Fruit fly (Drosophila melanogaster) whole organism, embryonic: ENCODE measurements around the gene I-2.

Experiments
- Abd-B ChIP-seq: fragments of 200-800 bp; sonication (Bioruptor generic); optimal IDR thresholded peaks from 2 replicates; lab custom pipeline; 2018; ENCODE audit warnings: missing biosample characterization, mild to moderate bottlenecking, missing genetic modification characterization, moderate library complexity
- BtbVII ChIP-seq: fragments of 200-800 bp; sonication (Bioruptor generic); optimal IDR thresholded peaks from 3 replicates; lab custom pipeline; 2017; ENCODE audit warnings: missing biosample characterization, mild to moderate bottlenecking, missing genetic modification characterization
- C15 ChIP-seq: fragments of 200-800 bp; sonication (Bioruptor generic); IDR thresholded peaks from 3 replicates; pipeline ENCODE4 v1.3.6; 2022; ENCODE audit warnings: missing biosample characterization, missing genetic modification characterization
- CG14014 ChIP-seq: fragments of 200-800 bp; sonication (Bioruptor generic); IDR thresholded peaks from 2 replicates; pipeline ENCODE4 v1.3.6; 2022; ENCODE audit warnings: missing biosample characterization, missing genetic modification characterization
- CG1529 ChIP-seq: fragments of 200-800 bp; sonication (Bioruptor generic); optimal IDR thresholded peaks from 3 replicates; lab custom pipeline; 2018; ENCODE audit warnings: missing biosample characterization, missing genetic modification characterization
- CG17361 ChIP-seq: fragments of 200-800 bp; sonication (Bioruptor generic); IDR thresholded peaks from 3 replicates; pipeline ENCODE4 v1.3.6; 2022; ENCODE audit warnings: missing biosample characterization, missing genetic modification characterization
- CG2116 ChIP-seq: fragments of 200-800 bp; sonication (Bioruptor generic); optimal IDR thresholded peaks from 3 replicates; lab custom pipeline; 2018; ENCODE audit warnings: missing biosample characterization, mild to moderate bottlenecking, missing genetic modification characterization
- CG2120 ChIP-seq: fragments of 200-800 bp; sonication (Bioruptor generic); optimal IDR thresholded peaks from 3 replicates; lab custom pipeline; 2016; ENCODE audit warnings: missing biosample characterization, missing genetic modification characterization
- CG2678 ChIP-seq: fragments of 200-800 bp; sonication (Bioruptor generic); optimal IDR thresholded peaks from 3 replicates; lab custom pipeline; 2019; ENCODE audit warnings: missing biosample characterization, mild to moderate bottlenecking, missing genetic modification characterization, moderate library complexity
- CG2889 ChIP-seq: fragments of 200-800 bp; sonication (Bioruptor generic); IDR thresholded peaks from 3 replicates; pipeline ENCODE4 v1.3.6; 2022; ENCODE audit warnings: missing biosample characterization, missing genetic modification characterization
- CG30403 ChIP-seq: fragments of 200-800 bp; sonication (Bioruptor generic); optimal IDR thresholded peaks from 3 replicates; lab custom pipeline; 2016; ENCODE audit warnings: missing biosample characterization, missing genetic modification characterization
- CG31224 ChIP-seq: fragments of 200-800 bp; sonication (Bioruptor generic); IDR thresholded peaks from 2 replicates; pipeline ENCODE4 v1.3.6; 2022; ENCODE audit warnings: missing biosample characterization, missing genetic modification characterization
- CG3726 ChIP-seq: fragments of 200-800 bp; sonication (Bioruptor generic); IDR thresholded peaks from 3 replicates; pipeline ENCODE4, ENCODE4 v1.3.6; 2022; ENCODE audit warnings: missing biosample characterization, missing genetic modification characterization
- CG4404 ChIP-seq: fragments of 200-800 bp; sonication (Bioruptor generic); IDR thresholded peaks from 2 replicates; pipeline ENCODE4 v1.3.6; 2022; ENCODE audit warnings: missing biosample characterization, missing genetic modification characterization
- CG4730 ChIP-seq: fragments of 200-800 bp; sonication (Bioruptor generic); IDR thresholded peaks from 2 replicates; pipeline ENCODE4 v1.3.6; 2022; ENCODE audit warnings: missing biosample characterization, missing genetic modification characterization
- CG5953 ChIP-seq: fragments of 200-800 bp; sonication (Bioruptor generic); IDR thresholded peaks from 2 replicates; pipeline ENCODE4 v1.3.6; 2022; ENCODE audit warnings: missing biosample characterization, missing genetic modification characterization
- CG6254 ChIP-seq: fragments of 200-800 bp; sonication (Bioruptor generic); optimal IDR thresholded peaks from 3 replicates; lab custom pipeline; 2017; ENCODE audit warnings: mild to moderate bottlenecking, missing biosample characterization, missing genetic modification reagents, missing genetic modification characterization
- CG6683 ChIP-seq: fragments of 200-800 bp; sonication (Bioruptor generic); optimal IDR thresholded peaks from 2 replicates; lab custom pipeline; 2017; ENCODE audit warnings: missing biosample characterization, mild to moderate bottlenecking, missing genetic modification characterization, missing genetic modification reagents
- CG7372 ChIP-seq: fragments of 200-800 bp; sonication (Bioruptor generic); IDR thresholded peaks from 2 replicates; pipeline ENCODE4 v1.3.6; 2022; ENCODE audit warnings: missing biosample characterization, missing genetic modification characterization
- CG9932 ChIP-seq: fragments of 200-800 bp; sonication (Bioruptor generic); IDR thresholded peaks from 2 replicates; pipeline ENCODE4 v1.3.6; 2022; ENCODE audit warnings: missing biosample characterization, missing genetic modification characterization
- D19A ChIP-seq: fragments of 200-800 bp; optimal IDR thresholded peaks from 3 replicates; lab custom pipeline; 2019; ENCODE audit warnings: missing biosample characterization, mild to moderate bottlenecking, missing genetic modification characterization, moderate library complexity
- Dbx ChIP-seq: fragments of 200-800 bp; sonication (Bioruptor generic); IDR thresholded peaks from 3 replicates; pipeline ENCODE4 v1.3.6; 2022; ENCODE audit warnings: missing biosample characterization, missing genetic modification characterization
- E2f2 ChIP-seq: fragments of 200-800 bp; sonication (Bioruptor generic); IDR thresholded peaks from 2 replicates; pipeline ENCODE4 v1.3.6; 2022; ENCODE audit warnings: missing biosample characterization, missing genetic modification characterization
- Gug ChIP-seq: fragments of 200-800 bp; sonication (Bioruptor generic); IDR thresholded peaks from 4 replicates; pipeline ENCODE4 v1.3.6; 2022; ENCODE audit warnings: missing biosample characterization, missing genetic modification characterization
- H2.0 ChIP-seq: fragments of 200-800 bp; sonication (Bioruptor generic); IDR thresholded peaks from 2 replicates; pipeline ENCODE4 v1.3.6; 2022; ENCODE audit warnings: missing biosample characterization, missing genetic modification characterization
- Hr3 ChIP-seq: fragments of 200-800 bp; sonication (Bioruptor generic); optimal IDR thresholded peaks from 3 replicates; lab custom pipeline; 2016; ENCODE audit warnings: missing biosample characterization, missing genetic modification characterization
- Kr ChIP-seq: fragments of 200-800 bp; sonication (Bioruptor generic); optimal IDR thresholded peaks from 2 replicates; lab custom pipeline; 2017; ENCODE audit warnings: missing biosample characterization, mild to moderate bottlenecking, missing genetic modification characterization
- MESR4 ChIP-seq: fragments of 200-800 bp; sonication (Bioruptor generic); optimal IDR thresholded peaks from 2 replicates; lab custom pipeline; 2018; ENCODE audit warnings: missing biosample characterization, mild to moderate bottlenecking, missing genetic modification characterization, moderate library complexity
- Meics ChIP-seq: fragments of 200-800 bp; sonication (Bioruptor generic); optimal IDR thresholded peaks from 2 replicates; lab custom pipeline; 2017; ENCODE audit warnings: missing biosample characterization, mild to moderate bottlenecking, missing genetic modification characterization
- Optix ChIP-seq: fragments of 200-800 bp; sonication (Bioruptor generic); IDR thresholded peaks from 3 replicates; pipeline ENCODE4 v1.3.6; 2022; ENCODE audit warnings: missing biosample characterization, missing genetic modification characterization
- Pdp1 ChIP-seq, 2 experiments: fragments of 200-800 bp; sonication (Bioruptor generic); optimal IDR thresholded peaks; 3 replicates each; lab custom pipeline; 2016; ENCODE audit warnings: missing biosample characterization in 2 of 2, missing genetic modification characterization in 2 of 2, mild to moderate bottlenecking in 1 of 2, moderate library complexity in 1 of 2
- Ptx1 ChIP-seq: fragments of 200-800 bp; sonication (Bioruptor generic); IDR thresholded peaks from 2 replicates; pipeline ENCODE4 v1.3.6; 2022; ENCODE audit warnings: missing biosample characterization, missing genetic modification characterization
- Sox100B ChIP-seq: fragments of 200-800 bp; sonication (Bioruptor generic); optimal IDR thresholded peaks from 3 replicates; lab custom pipeline; 2018; ENCODE audit warnings: missing biosample characterization, mild to moderate bottlenecking, missing genetic modification characterization
- ase ChIP-seq: fragments of 200-800 bp; sonication (Bioruptor generic); IDR thresholded peaks from 3 replicates; pipeline ENCODE4 v1.3.6; 2022; ENCODE audit warnings: missing biosample characterization, missing genetic modification characterization
- chm ChIP-seq: fragments of 200-800 bp; sonication (Bioruptor generic); IDR thresholded peaks from 2 replicates; pipeline ENCODE4 v1.3.6; 2022; ENCODE audit warnings: missing biosample characterization, missing genetic modification characterization
- dimm ChIP-seq: fragments of 200-800 bp; sonication (Bioruptor generic); IDR thresholded peaks from 2 replicates; pipeline ENCODE4 v1.3.6; 2022; ENCODE audit warnings: missing biosample characterization, missing genetic modification characterization
- dysf ChIP-seq: fragments of 200-800 bp; sonication (Bioruptor generic); IDR thresholded peaks from 3 replicates; pipeline ENCODE4 v1.3.6; 2022; ENCODE audit warnings: missing biosample characterization, missing genetic modification characterization
- gcm ChIP-seq: fragments of 200-800 bp; sonication (Bioruptor generic); optimal IDR thresholded peaks from 2 replicates; lab custom pipeline; 2019; ENCODE audit warnings: missing biosample characterization, mild to moderate bottlenecking, missing genetic modification characterization, moderate library complexity
- gfzf ChIP-seq: fragments of 200-800 bp; sonication (Bioruptor generic); optimal IDR thresholded peaks from 2 replicates; lab custom pipeline; 2016; ENCODE audit warnings: missing biosample characterization, mild to moderate bottlenecking, missing genetic modification characterization, moderate library complexity
- grau ChIP-seq: fragments of 200-800 bp; optimal IDR thresholded peaks from 3 replicates; lab custom pipeline; 2019; ENCODE audit warnings: missing biosample characterization, mild to moderate bottlenecking, missing genetic modification characterization, moderate library complexity
- nerfin-1 ChIP-seq: fragments of 200-800 bp; sonication (Bioruptor generic); optimal IDR thresholded peaks from 3 replicates; lab custom pipeline; 2019; ENCODE audit warnings: missing biosample characterization, mild to moderate bottlenecking, missing genetic modification characterization, moderate library complexity
- repo ChIP-seq: fragments of 200-800 bp; sonication (Bioruptor generic); optimal IDR thresholded peaks from 2 replicates; lab custom pipeline; 2016; ENCODE audit warnings: missing biosample characterization, missing genetic modification characterization
- rib ChIP-seq: fragments of 200-800 bp; sonication (Bioruptor generic); IDR thresholded peaks from 2 replicates; pipeline ENCODE4 v1.3.6; 2022; ENCODE audit warnings: missing biosample characterization, missing genetic modification characterization
- row ChIP-seq: fragments of 200-800 bp; sonication (Bioruptor generic); IDR thresholded peaks from 3 replicates; pipeline ENCODE4 v1.3.6; 2022; ENCODE audit warnings: missing biosample characterization, missing genetic modification characterization
- sens-2 ChIP-seq: fragments of 200-800 bp; sonication (Bioruptor generic); IDR thresholded peaks from 2 replicates; pipeline ENCODE4 v1.3.6; 2022; ENCODE audit warnings: missing biosample characterization, missing genetic modification characterization
- stwl ChIP-seq: fragments of 200-800 bp; sonication (Bioruptor generic); optimal IDR thresholded peaks from 3 replicates; lab custom pipeline; 2018; ENCODE audit warnings: missing biosample characterization, mild to moderate bottlenecking, missing genetic modification characterization, moderate library complexity
- vvl ChIP-seq: fragments of 200-800 bp; sonication (Bioruptor generic); IDR thresholded peaks from 2 replicates; pipeline ENCODE4 v1.3.6; 2022; ENCODE audit warnings: missing biosample characterization, missing genetic modification characterization
- wek ChIP-seq: fragments of 200-800 bp; sonication (Bioruptor generic); optimal IDR thresholded peaks from 3 replicates; lab custom pipeline; 2018; ENCODE audit warnings: missing biosample characterization, mild to moderate bottlenecking, missing genetic modification characterization, moderate library complexity
- zfh2 ChIP-seq: fragments of 200-800 bp; sonication (Bioruptor generic); optimal IDR thresholded peaks from 2 replicates; lab custom pipeline; 2016; ENCODE audit warnings: missing biosample characterization, missing genetic modification characterization

Gene I-2

DNA sequence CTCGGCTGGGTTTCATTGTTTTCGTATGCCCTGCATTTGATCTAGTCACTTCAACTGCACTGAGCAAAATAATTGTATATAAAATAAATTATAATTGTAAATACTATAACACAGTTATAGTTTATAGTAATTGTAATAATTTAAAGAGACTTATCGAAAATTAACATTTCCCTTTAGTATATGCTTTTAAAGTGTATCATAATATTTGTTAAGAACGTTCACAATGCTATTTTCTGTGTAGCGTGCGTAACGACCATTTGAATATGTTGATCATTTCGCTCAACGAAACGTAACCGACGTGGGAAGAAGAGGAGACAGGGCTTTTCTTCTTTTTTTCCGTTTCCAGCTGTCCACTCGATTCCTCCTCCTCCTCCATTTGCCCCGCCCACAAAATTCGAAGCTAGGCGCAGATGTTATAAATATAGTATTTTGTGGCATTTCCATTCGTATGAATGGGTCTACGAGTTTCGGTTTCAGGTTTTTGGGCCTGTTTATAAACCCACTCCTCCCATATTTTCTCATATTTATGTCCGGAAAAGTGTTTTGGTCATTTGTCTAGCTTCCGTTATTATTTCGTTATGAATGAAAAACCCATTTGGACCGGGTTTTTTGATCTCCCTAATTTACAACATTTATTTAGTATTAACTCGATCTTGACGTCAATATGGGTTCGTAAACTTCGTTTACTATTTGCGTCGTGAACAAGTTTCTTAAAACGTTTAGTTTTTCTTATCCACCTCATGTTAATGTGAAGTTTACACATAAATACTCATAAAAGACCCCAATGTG, 20.0 kb upstream of the I-2 start (continued):
- peak; percentile 71 for TF ChIP-seq Hr3 (GFP tag; lab: Kevin White, UChicago)
- peak; percentile 29 for TF ChIP-seq CG6683 (GFP tag; lab: Kevin White, UChicago)
- peak; percentile 38 for TF ChIP-seq stwl (tag; lab: Kevin White, UChicago)
- TF ChIP-seq Kr, result peak; percentile 2
- TF ChIP-seq chm (GFP tag; lab: Robert Waterston, UW), result peak; percentile 75
- TF ChIP-seq CG30403 (GFP tag; lab: Kevin White, UChicago), result peak; percentile 61
- TF ChIP-seq MESR4 (GFP tag; lab: Kevin White, UChicago), result no peak
- TF ChIP-seq CG4730, result peak; percentile 79
- peak; percentile 87 for TF ChIP-seq row (GFP tag; lab: Robert Waterston, UW)
- TF ChIP-seq CG2120 (GFP tag; lab: Kevin White, UChicago), result peak; percentile 0
- peak; percentile 43; the same call in 1 of the 2 replicates for TF ChIP-seq rib (GFP tag; lab: Robert Waterston, UW)
- TF ChIP-seq nerfin-1, result peak; percentile 86
- TF ChIP-seq gcm (GFP tag; lab: Kevin White, UChicago), result peak; percentile 87
- no peak for TF ChIP-seq CG2116 (GFP tag; lab: Kevin White, UChicago)
- TF ChIP-seq grau (tag; lab: Kevin White, UChicago), result peak; percentile 86
- TF ChIP-seq CG14014 (GFP tag; lab: Robert Waterston, UW), result peak; percentile 63; the same call in 1 of the 2 replicates
- TF ChIP-seq Pdp1 (GFP tag; optimal IDR thresholded peaks at IDR 0.05; lab: Kevin White, UChicago), result peak; percentile 46 to 58
- TF ChIP-seq CG4404 (GFP tag; lab: Robert Waterston, UW), result peak; percentile 89
- TF ChIP-seq Dbx (GFP tag; lab: Robert Waterston, UW), result peak; percentile 41; the same call in 1 of the 3 replicates
- peak; percentile 87 for TF ChIP-seq CG6254 (GFP tag; lab: Kevin White, UChicago)
- TF ChIP-seq Ptx1, result peak; percentile 86
- TF ChIP-seq dimm (GFP tag; lab: Robert Waterston, UW), result peak; percentile 57
- TF ChIP-seq CG9932 (GFP tag; lab: Robert Waterston, UW), result peak; percentile 52; the same call in 1 of the 2 replicates
- peak; percentile 90 for TF ChIP-seq CG2678
- TF ChIP-seq CG5953, result 0 out of 2 replicates have a peak, but pooled peaks have one; percentile 35
- no peak for TF ChIP-seq gfzf (GFP tag; lab: Kevin White, UChicago)
- TF ChIP-seq vvl (GFP tag; lab: Robert Waterston, UW), result peak; percentile 94
- peak; percentile 85 for TF ChIP-seq Sox100B
- peak; percentile 61 for TF ChIP-seq CG31224
- TF ChIP-seq Optix (GFP tag; lab: Robert Waterston, UW), result peak; percentile 60; the same call in 2 of the 3 replicates
- peak; percentile 91 for TF ChIP-seq D19A (tag; lab: Kevin White, UChicago)
- no peak for TF ChIP-seq zfh2
- TF ChIP-seq ase, result peak; percentile 83
- TF ChIP-seq sens-2 (GFP tag; lab: Robert Waterston, UW), result peak; percentile 69; the same call in 1 of the 2 replicates
- TF ChIP-seq CG2889, result 0 out of 3 replicates have a peak, but pooled peaks have one; percentile 40
- TF ChIP-seq CG1529 (GFP tag; lab: Kevin White, UChicago), result peak; percentile 65
- TF ChIP-seq wek (GFP tag; lab: Kevin White, UChicago), result no peak
- TF ChIP-seq Gug (GFP tag; lab: Robert Waterston, UW), result peak; percentile 23; the same call in 1 of the 4 replicates
- peak; percentile 37 for TF ChIP-seq E2f2 (GFP tag; lab: Robert Waterston, UW)
- peak; percentile 69 for TF ChIP-seq Meics (GFP tag; lab: Kevin White, UChicago)
- peak; percentile 82 for TF ChIP-seq dysf (GFP tag; lab: Robert Waterston, UW)
- TF ChIP-seq H2.0, result peak; percentile 57
- no peak for TF ChIP-seq repo (GFP tag; lab: Kevin White, UChicago)
- TF ChIP-seq C15 (GFP tag; lab: Robert Waterston, UW), result no peak
- peak; percentile 84; the same call in 1 of the 3 replicates for TF ChIP-seq CG3726 (GFP tag; lab: Robert Waterston, UW)
- peak; percentile 73 for TF ChIP-seq CG17361 (GFP tag; lab: Robert Waterston, UW)
- TF ChIP-seq BtbVII, result peak; percentile 33
- peak; percentile 62 for TF ChIP-seq CG7372 (GFP tag; lab: Robert Waterston, UW)
- peak; percentile 78 for TF ChIP-seq Abd-B (GFP tag; lab: Kevin White, UChicago)
